Worm (Caenorhabditis elegans) whole organism, L4 larva: ENCODE data around the gene K08E4.2.
A peak's percentile ranks its signal among the peaks of the same experiment; 100 is the strongest.

Experiments used
- F26F4.8 ChIP-seq: fragments of 200-800 bp; sonication (Bioruptor generic); conservative IDR thresholded peaks from 2 replicates; pipeline ENCODE4 v1.3.6; 2022; ENCODE audit warnings: missing genetic modification characterization, missing compliant biosample characterization
- T26A8.4 ChIP-seq: fragments of 200-800 bp; sonication (Bioruptor generic); IDR thresholded peaks from 2 replicates; pipeline ENCODE4 v1.3.6; 2022; ENCODE audit warnings: missing genetic modification characterization, missing compliant biosample characterization
- Y105C5A.15 ChIP-seq: fragments of 200-800 bp; sonication (Bioruptor generic); IDR thresholded peaks from 2 replicates; pipeline ENCODE4 v1.3.6; 2022; ENCODE audit warnings: missing genetic modification characterization, missing compliant biosample characterization
- Y48G9A.11 ChIP-seq: fragments of 200-800 bp; sonication (Bioruptor generic); IDR thresholded peaks from 2 replicates; pipeline ENCODE4 v1.3.6; 2022; ENCODE audit warnings: missing genetic modification reagents, missing genetic modification characterization, missing compliant biosample characterization
- Y75B8A.6 ChIP-seq: fragments of 200-800 bp; sonication (Bioruptor generic); IDR thresholded peaks from 2 replicates; pipeline ENCODE4 v1.3.6; 2022; ENCODE audit warnings: missing genetic modification reagents, missing genetic modification characterization, missing compliant biosample characterization
- ZK546.5 ChIP-seq, 2 experiments: sonication (generic microtip); optimal IDR thresholded peaks; 2 replicates each; lab custom pipeline; 2017; ENCODE audit warnings: missing biosample characterization in 2 of 2, missing genetic modification characterization in 2 of 2
- ceh-82 ChIP-seq: sonication (generic microtip); optimal IDR thresholded peaks from 2 replicates; lab custom pipeline; 2017; ENCODE audit warnings: missing biosample characterization, missing genetic modification characterization
- ces-1 ChIP-seq: fragments of 150-350 bp; sonication (generic microtip); optimal IDR thresholded peaks from 4 replicates; lab custom pipeline; 2014; ENCODE audit warnings: missing biosample characterization, missing genetic modification reagents, missing genetic modification characterization
- cey-2 ChIP-seq: sonication (generic microtip); optimal IDR thresholded peaks from 3 replicates; lab custom pipeline; 2017; ENCODE audit warnings: missing genetic modification characterization, mild to moderate bottlenecking, missing compliant biosample characterization, antibody characterized with exemption, borderline replicate concordance; ENCODE audit not compliant: insufficient read depth
- daf-12 ChIP-seq: fragments of 150-350 bp; optimal IDR thresholded peaks from 2 replicates; lab custom pipeline; 2014; ENCODE audit warnings: missing biosample characterization, missing genetic modification reagents, missing genetic modification characterization
- daf-16 ChIP-seq, 3 experiments: sonication (generic microtip); optimal IDR thresholded peaks; 2 replicates each; lab custom pipeline; 2016 to 2017; ENCODE audit warnings: missing genetic modification characterization in 3 of 3, missing genetic modification reagents in 3 of 3, mild to moderate bottlenecking in 2 of 3, missing compliant biosample characterization in 2 of 3, missing biosample characterization in 1 of 3, moderate library complexity in 1 of 3
- daf-19 ChIP-seq: fragments of 200-800 bp; sonication (Bioruptor generic); conservative IDR thresholded peaks from 2 replicates; pipeline ENCODE4 v1.3.6; 2022; ENCODE audit warnings: missing genetic modification characterization, missing compliant biosample characterization
- dmd-6 ChIP-seq: fragments of 200-800 bp; sonication (Bioruptor generic); IDR thresholded peaks from 2 replicates; pipeline ENCODE4 v1.3.6; 2022; ENCODE audit warnings: missing genetic modification reagents, missing genetic modification characterization, missing compliant biosample characterization
- dmd-8 ChIP-seq: fragments of 200-800 bp; sonication (Bioruptor generic); IDR thresholded peaks from 2 replicates; pipeline ENCODE4 v1.3.6; 2022; ENCODE audit warnings: missing genetic modification characterization, missing compliant biosample characterization
- egl-27 ChIP-seq: sonication (generic microtip); optimal IDR thresholded peaks from 3 replicates; lab custom pipeline; 2017; ENCODE audit warnings: missing biosample characterization, missing genetic modification reagents, missing genetic modification characterization
- egl-43 ChIP-seq: fragments of 200-800 bp; sonication (Bioruptor generic); IDR thresholded peaks from 2 replicates; pipeline ENCODE4 v1.3.6; 2022; ENCODE audit warnings: missing genetic modification reagents, missing genetic modification characterization, missing compliant biosample characterization
- hif-1 ChIP-seq, 2 experiments: sonication (generic microtip); optimal IDR thresholded peaks; 2 replicates each; lab custom pipeline; 2016 to 2017; ENCODE audit warnings: missing compliant biosample characterization in 2 of 2, missing genetic modification characterization in 2 of 2, missing genetic modification reagents in 2 of 2, missing genotype in 2 of 2, mild to moderate bottlenecking in 1 of 2
- hlh-11 ChIP-seq: fragments of 200-800 bp; sonication (Bioruptor generic); optimal IDR thresholded peaks from 2 replicates; lab custom pipeline; 2018; ENCODE audit warnings: mild to moderate bottlenecking, missing genetic modification characterization, missing compliant biosample characterization
- hlh-30 ChIP-seq: sonication (generic microtip); optimal IDR thresholded peaks from 2 replicates; lab custom pipeline; 2017; ENCODE audit warnings: antibody characterized with exemption, mild to moderate bottlenecking, missing genetic modification characterization, missing compliant biosample characterization; ENCODE audit not compliant: insufficient read depth
- jun-1 ChIP-seq: fragments of 150-350 bp; optimal IDR thresholded peaks from 2 replicates; lab custom pipeline; 2014; ENCODE audit warnings: missing biosample characterization, missing genetic modification reagents, missing genetic modification characterization
- lim-7 ChIP-seq: fragments of 200-800 bp; sonication (Bioruptor generic); IDR thresholded peaks from 2 replicates; pipeline ENCODE4 v1.3.6; 2022; ENCODE audit warnings: missing genetic modification characterization, missing compliant biosample characterization
- lin-1 ChIP-seq: fragments of 200-800 bp; sonication (Bioruptor generic); IDR thresholded peaks from 2 replicates; pipeline ENCODE4 v1.3.6; 2022; ENCODE audit warnings: missing genetic modification reagents, missing genetic modification characterization, missing compliant biosample characterization
- lin-13 ChIP-seq: fragments of 150-350 bp; optimal IDR thresholded peaks from 2 replicates; lab custom pipeline; 2014; ENCODE audit warnings: missing biosample characterization, missing genetic modification reagents, missing genetic modification characterization
- lin-38 ChIP-seq: fragments of 200-800 bp; sonication (Bioruptor generic); IDR thresholded peaks from 2 replicates; pipeline ENCODE4 v1.3.6; 2022; ENCODE audit warnings: missing genetic modification reagents, missing genetic modification characterization, missing compliant biosample characterization
- lsy-2 ChIP-seq, 2 experiments: fragments of 150-350 bp in 1 of 2; sonication (generic microtip) in 1 of 2; optimal IDR thresholded peaks; 2 replicates each; lab custom pipeline; 2014 to 2017; ENCODE audit warnings: missing biosample characterization in 2 of 2, missing genetic modification characterization in 2 of 2
- madf-5 ChIP-seq, 2 experiments: fragments of 200-800 bp; sonication (Bioruptor generic); IDR thresholded peaks; 2 replicates each; pipeline ENCODE4 v1.3.6; 2022; ENCODE audit warnings: missing compliant biosample characterization in 2 of 2, missing genetic modification characterization in 2 of 2
- mdl-1 ChIP-seq, 2 experiments: fragments of 150-350 bp in 1 of 2; sonication (generic microtip) in 1 of 2; optimal IDR thresholded peaks; 2 replicates each; lab custom pipeline; 2014 to 2017; ENCODE audit warnings: missing biosample characterization in 2 of 2, missing genetic modification characterization in 2 of 2
- mxl-2 ChIP-seq: fragments of 200-800 bp; sonication (Bioruptor generic); conservative IDR thresholded peaks from 2 replicates; pipeline ENCODE4 v1.3.6; 2022; ENCODE audit warnings: missing genetic modification reagents, missing genetic modification characterization, missing compliant biosample characterization
- mxl-3 ChIP-seq: fragments of 200-800 bp; sonication (Bioruptor generic); optimal IDR thresholded peaks from 2 replicates; lab custom pipeline; 2018; ENCODE audit warnings: mild to moderate bottlenecking, missing genetic modification characterization, missing compliant biosample characterization
- nhr-102 ChIP-seq: sonication (generic microtip); optimal IDR thresholded peaks from 2 replicates; lab custom pipeline; 2016; ENCODE audit warnings: mild to moderate bottlenecking, missing genetic modification characterization, moderate library complexity, missing compliant biosample characterization
- nhr-11 ChIP-seq: fragments of 150-350 bp; optimal IDR thresholded peaks from 2 replicates; lab custom pipeline; 2014; ENCODE audit warnings: missing biosample characterization, missing genetic modification characterization
- nhr-237 ChIP-seq: sonication (generic microtip); optimal IDR thresholded peaks from 2 replicates; lab custom pipeline; 2017; ENCODE audit warnings: missing biosample characterization, missing genetic modification characterization
- pqm-1 ChIP-seq: sonication (generic microtip); optimal IDR thresholded peaks from 2 replicates; lab custom pipeline; 2017; ENCODE audit warnings: missing biosample characterization, missing genetic modification characterization
- sdz-12 ChIP-seq: fragments of 200-800 bp; sonication (Bioruptor generic); optimal IDR thresholded peaks from 2 replicates; lab custom pipeline; 2018; ENCODE audit warnings: mild to moderate bottlenecking, missing genetic modification characterization, missing compliant biosample characterization
- set-16 ChIP-seq: fragments of 200-800 bp; sonication (Bioruptor generic); IDR thresholded peaks from 2 replicates; pipeline ENCODE4 v1.3.6; 2022; ENCODE audit warnings: missing genetic modification reagents, missing genetic modification characterization, missing compliant biosample characterization
- skn-1 ChIP-seq: fragments of 150-350 bp; optimal IDR thresholded peaks from 2 replicates; lab custom pipeline; 2014; ENCODE audit warnings: missing biosample characterization, missing genetic modification characterization
- snpc-1.2 ChIP-seq: fragments of 200-800 bp; sonication (Bioruptor generic); IDR thresholded peaks from 2 replicates; pipeline ENCODE4 v1.3.6; 2022; ENCODE audit warnings: missing genetic modification reagents, missing genetic modification characterization, missing compliant biosample characterization
- snpc-4 ChIP-seq: fragments of 150-350 bp; optimal IDR thresholded peaks from 2 replicates; lab custom pipeline; 2014; ENCODE audit warnings: missing biosample characterization, missing genetic modification characterization
- spr-3 ChIP-seq: fragments of 200-800 bp; sonication (Bioruptor generic); optimal IDR thresholded peaks from 2 replicates; lab custom pipeline; 2018; ENCODE audit warnings: mild to moderate bottlenecking, missing genetic modification characterization, missing compliant biosample characterization
- tra-1 ChIP-seq: fragments of 200-800 bp; sonication (Bioruptor generic); IDR thresholded peaks from 2 replicates; pipeline ENCODE4 v1.3.6; 2022; ENCODE audit warnings: missing genetic modification reagents, missing genetic modification characterization, missing compliant biosample characterization
- unc-62 ChIP-seq, 3 experiments: fragments of 150-350 bp in 1 of 3; sonication (generic microtip); optimal IDR thresholded peaks in 2 of 3; peaks in 1 of 3; 1 replicate in 1 of 3; 2 replicates in 2 of 3; lab custom pipeline; 2014 to 2017; ENCODE audit warnings: missing biosample characterization in 3 of 3, missing genetic modification characterization in 3 of 3, missing genetic modification reagents in 3 of 3, missing genotype in 1 of 3
- vab-7 ChIP-seq: fragments of 200-800 bp; sonication (Bioruptor generic); IDR thresholded peaks from 2 replicates; pipeline ENCODE4 v1.3.6; 2022; ENCODE audit warnings: missing genetic modification reagents, missing genetic modification characterization, missing compliant biosample characterization
- zag-1 ChIP-seq: fragments of 150-350 bp; optimal IDR thresholded peaks from 2 replicates; lab custom pipeline; 2014; ENCODE audit warnings: missing biosample characterization, missing genetic modification characterization
- ztf-11 ChIP-seq: fragments of 150-350 bp; optimal IDR thresholded peaks from 2 replicates; lab custom pipeline; 2014; ENCODE audit warnings: missing biosample characterization, missing genetic modification characterization

K08E4.2 gene

DNA sequence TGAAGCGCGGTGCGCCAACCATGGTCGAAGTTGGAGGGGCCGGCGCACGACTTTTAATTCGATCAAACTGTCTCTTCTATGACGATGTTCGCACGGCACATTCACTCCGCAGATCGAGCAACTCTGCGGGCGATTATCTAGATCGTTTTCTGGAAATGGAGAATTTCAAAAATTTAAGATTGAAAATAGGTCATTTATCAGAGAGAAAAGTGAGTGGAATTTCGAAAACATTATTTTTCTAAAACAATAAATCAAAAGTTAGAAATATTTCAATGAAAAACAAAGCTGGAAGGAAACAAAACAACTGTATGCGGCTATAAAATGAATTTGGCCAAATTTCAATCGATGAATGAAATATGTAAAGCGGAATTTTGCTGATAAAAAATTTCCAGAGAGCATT, 45.6 kb downstream of the K08E4.2 start, which contains the start of the genes ZK617.26 and unc-22:
Gene ZK617.26, minus strand, starts transcription at position 101 of the 400 bp plus-strand sequence.
Gene unc-22, minus strand, starts transcription at position 149 of the 400 bp plus-strand sequence.
- no peak for TF ChIP-seq daf-19
- TF ChIP-seq unc-62 (GFP tag; optimal IDR thresholded peaks at IDR 0.05 in 1 of 2; lab: Kevin White, UChicago), result no peak
- TF ChIP-seq unc-62 (tag; optimal IDR thresholded peaks at IDR 0.05; lab: Kevin White, UChicago), result no peak
- TF ChIP-seq ztf-11 (tag; lab: Kevin White, UChicago), result no peak
- no peak for TF ChIP-seq hif-1 (tag; optimal IDR thresholded peaks at IDR 0.05; lab: Kevin White, UChicago)
- no peak for TF ChIP-seq egl-27 (tag; lab: Kevin White, UChicago)

DNA sequence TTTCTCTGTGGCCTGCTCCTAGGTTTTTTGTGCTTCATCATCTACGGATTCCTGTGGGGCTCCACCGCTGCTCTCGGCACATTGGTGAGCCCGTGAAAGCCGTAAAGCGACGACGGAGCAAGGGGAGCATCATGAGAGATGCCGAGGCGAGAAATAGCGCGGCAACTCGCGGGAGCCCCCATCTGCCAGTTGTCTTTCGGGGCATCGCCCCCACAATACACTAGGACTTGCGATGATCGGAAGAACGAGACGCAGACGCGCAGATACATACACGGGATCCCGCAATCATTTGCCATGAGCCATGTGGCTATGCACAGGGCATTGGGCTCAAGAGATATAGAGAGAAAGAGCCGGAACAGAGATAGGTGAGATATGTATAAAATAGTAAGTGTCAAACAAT, 46.1 kb downstream of the K08E4.2 start:
- TF ChIP-seq sdz-12 (GFP tag; lab: Kevin White, UChicago), result no peak
- TF ChIP-seq mdl-1 (tag; optimal IDR thresholded peaks at IDR 0.05; lab: Kevin White, UChicago), result peak in 1 of 2 experiments; percentile 42
- peak; percentile 65 for TF ChIP-seq mxl-3 (GFP tag; lab: Kevin White, UChicago)
- no peak for TF ChIP-seq egl-43 (GFP tag; lab: Robert Waterston, UW)
- no peak for TF ChIP-seq pqm-1 (tag; lab: Kevin White, UChicago)
- no peak for TF ChIP-seq spr-3 (GFP tag; lab: Kevin White, UChicago)
- no peak for TF ChIP-seq madf-5 (GFP tag; IDR thresholded peaks at IDR 0.05; lab: Robert Waterston, UW)
- no peak for TF ChIP-seq Y75B8A.6
- TF ChIP-seq ces-1 (GFP tag; lab: Kevin White, UChicago), result no peak
- no peak for TF ChIP-seq lsy-2 (tag; optimal IDR thresholded peaks at IDR 0.05; lab: Kevin White, UChicago)
- TF ChIP-seq snpc-4 (tag; lab: Kevin White, UChicago), result no peak
- TF ChIP-seq T26A8.4 (GFP tag; lab: Robert Waterston, UW), result no peak
- no peak for TF ChIP-seq lin-13 (GFP tag; lab: Kevin White, UChicago)
- no peak for TF ChIP-seq Y48G9A.11 (GFP tag; lab: Robert Waterston, UW)
- no peak for TF ChIP-seq zag-1 (tag; lab: Kevin White, UChicago)
- no peak for TF ChIP-seq ceh-82 (tag; lab: Kevin White, UChicago)
- TF ChIP-seq F26F4.8 (GFP tag; lab: Robert Waterston, UW), result no peak
- TF ChIP-seq hlh-30 (tag; lab: Kevin White, UChicago), result peak; percentile 49
- TF ChIP-seq lin-1 (GFP tag; lab: Robert Waterston, UW), result no peak
- no peak for TF ChIP-seq cey-2 (tag; lab: Kevin White, UChicago)
- no peak for TF ChIP-seq Y105C5A.15 (GFP tag; lab: Robert Waterston, UW)
- TF ChIP-seq dmd-8 (GFP tag; lab: Robert Waterston, UW), result no peak
- no peak for TF ChIP-seq skn-1 (tag; lab: Kevin White, UChicago)
- peak in 1 of 2 experiments; percentile 54 for TF ChIP-seq daf-16 (GFP tag; optimal IDR thresholded peaks at IDR 0.05; lab: Kevin White, UChicago)
- TF ChIP-seq daf-16 (tag; optimal IDR thresholded peaks at IDR 0.05; lab: Kevin White, UChicago), result no peak
- TF ChIP-seq jun-1 (tag; lab: Kevin White, UChicago), result no peak
- TF ChIP-seq tra-1 (GFP tag; lab: Robert Waterston, UW), result 0 out of 2 replicates have a peak, but pooled peaks have one; percentile 34
- TF ChIP-seq lin-38 (GFP tag; lab: Robert Waterston, UW), result no peak
- 0 out of 2 replicates have a peak, but pooled peaks have one; percentile 9 for TF ChIP-seq dmd-6
- TF ChIP-seq mxl-2 (GFP tag; lab: Robert Waterston, UW), result no peak
- TF ChIP-seq lim-7 (GFP tag; lab: Robert Waterston, UW), result no peak
- no peak for TF ChIP-seq daf-12 (tag; lab: Kevin White, UChicago)
- no peak for TF ChIP-seq ZK546.5 (tag; optimal IDR thresholded peaks at IDR 0.05; lab: Kevin White, UChicago)
- TF ChIP-seq nhr-237 (tag; lab: Kevin White, UChicago), result no peak
- peak in 1 of 2 experiments; percentile 30 for TF ChIP-seq hif-1 (tag; optimal IDR thresholded peaks at IDR 0.05; lab: Kevin White, UChicago)
- peak; percentile 85 for TF ChIP-seq set-16 (GFP tag; lab: Robert Waterston, UW)
- no peak for TF ChIP-seq nhr-102 (tag; lab: Kevin White, UChicago)
- no peak for TF ChIP-seq snpc-1.2 (GFP tag; lab: Robert Waterston, UW)
- peak; percentile 74 for TF ChIP-seq nhr-11 (tag; lab: Kevin White, UChicago)
- TF ChIP-seq vab-7 (GFP tag; lab: Robert Waterston, UW), result no peak
- TF ChIP-seq hlh-11 (tag; lab: Kevin White, UChicago), result peak; percentile 72
